Worm (Caenorhabditis elegans): ENCODE measurements around the gene acbp-6.
A peak's percentile ranks its signal among the peaks of the same experiment; 100 is the strongest.

Gene acbp-6

DNA sequence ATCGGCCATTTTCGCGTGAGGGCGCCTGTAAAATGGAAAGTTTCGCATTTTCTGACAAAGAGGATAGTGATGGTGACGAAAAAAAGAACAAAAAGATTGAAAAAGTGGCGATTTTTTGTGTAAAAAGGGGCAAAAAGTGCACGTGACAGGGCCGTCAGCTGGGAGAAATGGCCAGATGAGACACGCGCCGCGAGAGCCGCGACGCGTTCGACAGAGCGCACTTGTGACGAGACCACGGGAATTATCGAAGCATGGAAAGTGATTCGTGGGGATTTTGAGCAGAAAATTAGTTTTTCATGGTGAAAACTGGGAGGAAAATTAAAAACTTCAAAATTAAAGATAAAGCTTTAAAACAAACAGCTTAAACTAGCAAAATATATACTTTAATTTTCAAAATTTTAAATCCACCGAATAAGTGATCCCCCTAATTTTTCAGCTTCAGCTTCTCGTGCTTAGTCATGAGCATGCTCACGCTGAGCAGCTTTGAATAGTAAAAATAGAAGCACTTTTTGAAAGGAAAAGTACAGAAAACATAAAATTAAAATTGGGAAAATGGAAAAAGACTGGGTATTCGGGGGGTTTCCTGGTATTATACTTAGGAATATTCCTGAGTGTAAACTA is 5.9 kb downstream of the acbp-6 start, which contains the start of gene W03C9.5:
TSS of gene W03C9.5 (minus strand) at position 38 of the 621 bp plus-strand sequence.
- TF ChIP-seq ctbp-1 (GFP tag; IDR thresholded peaks at IDR 0.05), result peak; percentile 49; the same call in 1 of the 2 replicates
- TF ChIP-seq nhr-76 (tag; optimal IDR thresholded peaks at IDR 0.05), result peak; percentile 32
- TF ChIP-seq madf-5 (GFP tag; IDR thresholded peaks at IDR 0.05), result peak in 1 of 2 experiments; percentile 67; a peak in 2 of 4 replicates
- TF ChIP-seq daf-16 (GFP tag; optimal IDR thresholded peaks at IDR 0.05), result peak in 1 of 2 experiments; percentile 14
- peak; percentile 52 for TF ChIP-seq daf-16 (tag; optimal IDR thresholded peaks at IDR 0.05)
- peak; percentile 94 for TF ChIP-seq dmd-6 (GFP tag; IDR thresholded peaks at IDR 0.05)
- no peak for TF ChIP-seq attf-4 (tag; optimal IDR thresholded peaks at IDR 0.05)
- TF ChIP-seq hif-1 (tag; optimal IDR thresholded peaks at IDR 0.05), result peak; percentile 52 to 95
- peak; percentile 80 to 98 for TF ChIP-seq mdl-1 (tag; optimal IDR thresholded peaks at IDR 0.05)
- peak; percentile 100 for TF ChIP-seq hlh-11 (tag; optimal IDR thresholded peaks at IDR 0.05)
- peak; percentile 75; the same call in 1 of the 2 replicates for TF ChIP-seq tra-1 (GFP tag; IDR thresholded peaks at IDR 0.05)
- peak; percentile 99 for TF ChIP-seq hlh-30 (tag; optimal IDR thresholded peaks at IDR 0.05; ENCODE audit: insufficient read depth)
- TF ChIP-seq dve-1 (tag; optimal IDR thresholded peaks at IDR 0.05; ENCODE audit: insufficient read depth), result peak; percentile 97
- no peak for TF ChIP-seq Y5F2A.4 (GFP tag; optimal IDR thresholded peaks at IDR 0.05)
- peak; percentile 84 to 94 for TF ChIP-seq lsy-2 (tag; optimal IDR thresholded peaks at IDR 0.05)
- no peak for TF ChIP-seq aly-2 (tag; optimal IDR thresholded peaks at IDR 0.05)
- TF ChIP-seq ztf-11 (tag; optimal IDR thresholded peaks at IDR 0.05), result no peak
- peak; percentile 86 for TF ChIP-seq nhr-25 (tag; optimal IDR thresholded peaks at IDR 0.05; ENCODE audit: borderline replicate concordance, insufficient read depth)
- peak; percentile 97 for TF ChIP-seq mep-1 (tag; optimal IDR thresholded peaks at IDR 0.05)
- TF ChIP-seq lin-13 (GFP tag; optimal IDR thresholded peaks at IDR 0.05), result peak; percentile 97
- peak; percentile 46 for TF ChIP-seq lir-3 (tag; optimal IDR thresholded peaks at IDR 0.05)
- peak; percentile 85; the same call in 1 of the 2 replicates for TF ChIP-seq nhr-42 (GFP tag; IDR thresholded peaks at IDR 0.05)
- TF ChIP-seq madf-9 (GFP tag; conservative IDR thresholded peaks at IDR 0.05), result peak; percentile 92
- TF ChIP-seq mxl-2 (GFP tag; conservative IDR thresholded peaks at IDR 0.05), result peak; percentile 80; the same call in 1 of the 2 replicates
- TF ChIP-seq zfp-3 (GFP tag; conservative IDR thresholded peaks at IDR 0.05), result peak; percentile 82
- peak in 1 of 2 experiments; percentile 78 for TF ChIP-seq unc-62 (GFP tag; optimal IDR thresholded peaks at IDR 0.05 in 1 of 2)
- TF ChIP-seq unc-62 (tag; optimal IDR thresholded peaks at IDR 0.05), result no peak
- peak; percentile 76 for TF ChIP-seq dpl-1 (GFP tag; optimal IDR thresholded peaks at IDR 0.05)
- peak; percentile 62 for TF ChIP-seq T26A8.4 (GFP tag; IDR thresholded peaks at IDR 0.05)
- TF ChIP-seq snpc-1.2 (GFP tag; IDR thresholded peaks at IDR 0.05), result no peak
- peak; percentile 83 for TF ChIP-seq spr-1 (tag; optimal IDR thresholded peaks at IDR 0.05)
- peak; percentile 65 for TF ChIP-seq nhr-102 (tag; optimal IDR thresholded peaks at IDR 0.05)
- TF ChIP-seq tag-97 (GFP tag; IDR thresholded peaks at IDR 0.05), result no peak
- TF ChIP-seq fkh-10 (GFP tag; optimal IDR thresholded peaks at IDR 0.05), result peak; percentile 81
- peak; percentile 61 for TF ChIP-seq nhr-48 (tag; optimal IDR thresholded peaks at IDR 0.05)
- TF ChIP-seq F49E8.2 (tag; optimal IDR thresholded peaks at IDR 0.05; ENCODE audit: borderline replicate concordance), result no peak
- TF ChIP-seq zip-2 (tag; optimal IDR thresholded peaks at IDR 0.05), result peak; percentile 20
- no peak for TF ChIP-seq egl-27 (tag; optimal IDR thresholded peaks at IDR 0.05)
- peak; percentile 91 for TF ChIP-seq rbr-2 (tag; optimal IDR thresholded peaks at IDR 0.05)
- TF ChIP-seq F26F4.8 (GFP tag; conservative IDR thresholded peaks at IDR 0.05), result no peak
- TF ChIP-seq nhr-10 (tag; optimal IDR thresholded peaks at IDR 0.05), result peak; percentile 64
- TF ChIP-seq mdt-29 (GFP tag; IDR thresholded peaks at IDR 0.05), result peak; percentile 81
- peak; percentile 83 for TF ChIP-seq F37D6.2 (tag; optimal IDR thresholded peaks at IDR 0.05)
- TF ChIP-seq ZK546.5 (tag; optimal IDR thresholded peaks at IDR 0.05), result peak; percentile 7 to 70
- no peak for TF ChIP-seq R02D3.7 (tag; optimal IDR thresholded peaks at IDR 0.05)
- peak; percentile 89 for TF ChIP-seq unc-130 (GFP tag; optimal IDR thresholded peaks at IDR 0.05)
- TF ChIP-seq ceh-32 (tag; optimal IDR thresholded peaks at IDR 0.05; ENCODE audit: poor library complexity), result no peak
- peak; percentile 95 for TF ChIP-seq ceh-20 (GFP tag; IDR thresholded peaks at IDR 0.05)
- peak; percentile 95 for TF ChIP-seq nhr-6 (tag; optimal IDR thresholded peaks at IDR 0.05)
- peak; percentile 99 for TF ChIP-seq aha-1 (tag)

All from whole organism, L4 larva.